Fruit fly (Drosophila melanogaster): ENCODE data around the gene CG15484.

CG15484 gene

dm6 chr2L:12707540-12707939, at the start of gene CG15484, which contains the start of gene CG6180:
CG15484 (minus strand) TSS chr2L:12707711.
CG6180 (plus strand) TSS chr2L:12707661.
- peak; percentile 24; the same call in 1 of the 2 replicates for TF ChIP-seq ato (GFP tag; IDR thresholded peaks at IDR 0.05; ENCODE audit: partially characterized antibody)
- peak; percentile 70 for TF ChIP-seq Dref (GFP tag; IDR thresholded peaks at IDR 0.05)
- TF ChIP-seq Ets97D (GFP tag; optimal IDR thresholded peaks at IDR 0.05), result peak; percentile 91
- peak; percentile 30 for TF ChIP-seq CG1603 (tag; optimal IDR thresholded peaks at IDR 0.05)
- peak; percentile 47 for TF ChIP-seq CG4617 (GFP tag; optimal IDR thresholded peaks at IDR 0.05; ENCODE audit: borderline replicate concordance)
- peak in 1 of 3 experiments; percentile 52 for TF ChIP-seq Stat92E (GFP tag; optimal IDR thresholded peaks at IDR 0.05)
- TF ChIP-seq Opbp (GFP tag; IDR thresholded peaks at IDR 0.05; ENCODE audit: partially characterized antibody), result peak; percentile 23; the same call in 1 of the 3 replicates
- TF ChIP-seq knrl (GFP tag; IDR thresholded peaks at IDR 0.05; ENCODE audit: partially characterized antibody), result peak; percentile 34; the same call in 1 of the 3 replicates
- peak; percentile 83 for TF ChIP-seq Med (GFP tag)
- no peak for TF ChIP-seq Eip74EF (GFP tag; optimal IDR thresholded peaks at IDR 0.05)
- TF ChIP-seq CG32772 (GFP tag; IDR thresholded peaks at IDR 0.05), result no peak
- no peak for TF ChIP-seq CG6272 (GFP tag; IDR thresholded peaks at IDR 0.05)
- 0 out of 2 replicates have a peak, but pooled peaks have one; percentile 23 for TF ChIP-seq Bgb (GFP tag; IDR thresholded peaks at IDR 0.05; ENCODE audit: partially characterized antibody)
- TF ChIP-seq ranshi (GFP tag; IDR thresholded peaks at IDR 0.05), result no peak
- peak; percentile 25; the same call in 1 of the 2 replicates for TF ChIP-seq hbn (GFP tag; IDR thresholded peaks at IDR 0.05; ENCODE audit: partially characterized antibody)
- TF ChIP-seq Trl (optimal IDR thresholded peaks at IDR 0.05), result no peak
- no peak for TF ChIP-seq Trl (GFP tag; optimal IDR thresholded peaks at IDR 0.05)
- TF ChIP-seq en (GFP tag; optimal IDR thresholded peaks at IDR 0.05), result no peak
- TF ChIP-seq CG34224 (GFP tag; IDR thresholded peaks at IDR 0.05; ENCODE audit: partially characterized antibody), result peak; percentile 48; the same call in 2 of the 3 replicates
- peak; percentile 6 for TF ChIP-seq CG13296 (GFP tag; optimal IDR thresholded peaks at IDR 0.05)
- no peak for TF ChIP-seq CG7372 (GFP tag; IDR thresholded peaks at IDR 0.05)
- TF ChIP-seq Sry-δ (GFP tag; optimal IDR thresholded peaks at IDR 0.05), result peak; percentile 66
- peak; percentile 11 for TF ChIP-seq CG10979 (tag; optimal IDR thresholded peaks at IDR 0.05)
- TF ChIP-seq tup (GFP tag; optimal IDR thresholded peaks at IDR 0.05), result no peak
- TF ChIP-seq BEAF-32 (GFP tag; optimal IDR thresholded peaks at IDR 0.05), result peak; percentile 55
- TF ChIP-seq CG14860 (GFP tag; IDR thresholded peaks at IDR 0.05; ENCODE audit: partially characterized antibody), result 0 out of 3 replicates have a peak, but pooled peaks have one; percentile 21
- peak; percentile 54 for TF ChIP-seq MBD-R2 (GFP tag; IDR thresholded peaks at IDR 0.05)
- no peak for TF ChIP-seq sr (GFP tag; IDR thresholded peaks at IDR 0.05)
- TF ChIP-seq HLH4C (GFP tag; IDR thresholded peaks at IDR 0.05; ENCODE audit: partially characterized antibody), result peak; percentile 60
- peak; percentile 52; the same call in 1 of the 2 replicates for TF ChIP-seq unc-4 (GFP tag; IDR thresholded peaks at IDR 0.05; ENCODE audit: partially characterized antibody)
- TF ChIP-seq CG10267 (tag; optimal IDR thresholded peaks at IDR 0.05), result peak; percentile 16
- no peak for TF ChIP-seq NC2β (GFP tag; optimal IDR thresholded peaks at IDR 0.05)
- TF ChIP-seq E2f2 (GFP tag; IDR thresholded peaks at IDR 0.05), result peak; percentile 81
- TF ChIP-seq CG30020 (tag; optimal IDR thresholded peaks at IDR 0.05), result no peak
- TF ChIP-seq MESR4 (GFP tag; optimal IDR thresholded peaks at IDR 0.05), result peak; percentile 30
- TF ChIP-seq sens (GFP tag), result peak; percentile 70
- TF ChIP-seq Vsx1 (GFP tag; optimal IDR thresholded peaks at IDR 0.05), result no peak
- TF ChIP-seq Ptx1 (GFP tag; IDR thresholded peaks at IDR 0.05), result no peak
- peak; percentile 3 for TF ChIP-seq CG1792 (GFP tag; optimal IDR thresholded peaks at IDR 0.05)
- TF ChIP-seq CG2116 (GFP tag; optimal IDR thresholded peaks at IDR 0.05), result peak; percentile 74
- peak; percentile 51; the same call in 1 of the 3 replicates for TF ChIP-seq CG16813 (GFP tag; IDR thresholded peaks at IDR 0.05; ENCODE audit: partially characterized antibody)
- TF ChIP-seq exex (tag; optimal IDR thresholded peaks at IDR 0.05), result peak; percentile 16
- TF ChIP-seq lov (optimal IDR thresholded peaks at IDR 0.05), result no peak
- TF ChIP-seq lov (GFP tag; IDR thresholded peaks at IDR 0.05), result no peak
- 0 out of 3 replicates have a peak, but pooled peaks have one; percentile 30 for TF ChIP-seq vnd (GFP tag; IDR thresholded peaks at IDR 0.05; ENCODE audit: partially characterized antibody)
- TF ChIP-seq pfk (GFP tag; optimal IDR thresholded peaks at IDR 0.05), result no peak
- peak; percentile 22; the same call in 1 of the 2 replicates for TF ChIP-seq amos (GFP tag; IDR thresholded peaks at IDR 0.05; ENCODE audit: partially characterized antibody)
- TF ChIP-seq CG14710 (tag; optimal IDR thresholded peaks at IDR 0.05), result peak; percentile 32

Data from whole organism, embryonic.